Fruit fly (Drosophila melanogaster): ENCODE results near the gene CG43799.

Gene CG43799

dm6 chr2L:7188530-7188996 lies 39.0 kb upstream of the CG43799 start (continued):
- TF ChIP-seq Sox15 (GFP tag; optimal IDR thresholded peaks at IDR 0.05), result peak; percentile 100
- peak; percentile 99 for TF ChIP-seq CG6808 (GFP tag; optimal IDR thresholded peaks at IDR 0.05)
- peak; percentile 100 for TF ChIP-seq dac (GFP tag; optimal IDR thresholded peaks at IDR 0.05)
- TF ChIP-seq CG1621 (tag; optimal IDR thresholded peaks at IDR 0.05), result peak; percentile 98
- TF ChIP-seq CG31627 (GFP tag; optimal IDR thresholded peaks at IDR 0.05), result peak; percentile 100
- TF ChIP-seq topi (GFP tag; optimal IDR thresholded peaks at IDR 0.05), result peak; percentile 100
- peak; percentile 99 for TF ChIP-seq CG16779 (tag; optimal IDR thresholded peaks at IDR 0.05)
- TF ChIP-seq CG8632 (GFP tag; optimal IDR thresholded peaks at IDR 0.05), result peak; percentile 100
- TF ChIP-seq Hr4 (GFP tag; optimal IDR thresholded peaks at IDR 0.05), result peak; percentile 100
- TF ChIP-seq Ets21C (GFP tag; optimal IDR thresholded peaks at IDR 0.05), result peak; percentile 99
- peak; percentile 98 for TF ChIP-seq vri (GFP tag; optimal IDR thresholded peaks at IDR 0.05)
- TF ChIP-seq CG9139 (GFP tag; optimal IDR thresholded peaks at IDR 0.05), result peak; percentile 98
- peak; percentile 100 for TF ChIP-seq Sox14 (GFP tag; optimal IDR thresholded peaks at IDR 0.05)
- TF ChIP-seq cyc (GFP tag; optimal IDR thresholded peaks at IDR 0.05), result peak; percentile 99
- TF ChIP-seq CG32006 (GFP tag; optimal IDR thresholded peaks at IDR 0.05), result peak; percentile 100
- peak; percentile 100 for TF ChIP-seq CG11294 (GFP tag; IDR thresholded peaks at IDR 0.05)
- TF ChIP-seq Eip93F (GFP tag; optimal IDR thresholded peaks at IDR 0.05), result peak; percentile 99
- TF ChIP-seq fkh (GFP tag; optimal IDR thresholded peaks at IDR 0.05), result peak; percentile 84
- peak; percentile 100 for TF ChIP-seq lz (GFP tag; optimal IDR thresholded peaks at IDR 0.05)
- peak; percentile 100 for TF ChIP-seq CG11902 (GFP tag; optimal IDR thresholded peaks at IDR 0.05)
- peak; percentile 100 for TF ChIP-seq svp (GFP tag)
- peak; percentile 99 for TF ChIP-seq achi (GFP tag; optimal IDR thresholded peaks at IDR 0.05)
- TF ChIP-seq pdm3 (GFP tag; optimal IDR thresholded peaks at IDR 0.05), result peak; percentile 100
- peak; percentile 100 for TF ChIP-seq Gug (GFP tag; IDR thresholded peaks at IDR 0.05)
- peak; percentile 100 for TF ChIP-seq OdsH (GFP tag; optimal IDR thresholded peaks at IDR 0.05)
- peak; percentile 99 for TF ChIP-seq Ets96B (tag; optimal IDR thresholded peaks at IDR 0.05)
- peak; percentile 100 for TF ChIP-seq Lpt (GFP tag; optimal IDR thresholded peaks at IDR 0.05)
- peak; percentile 99 for TF ChIP-seq Hr39 (GFP tag; optimal IDR thresholded peaks at IDR 0.05)
- TF ChIP-seq net (GFP tag; optimal IDR thresholded peaks at IDR 0.05), result peak; percentile 100

- TF ChIP-seq Eip78C (GFP tag), result peak; percentile 81
- TF ChIP-seq salr (GFP tag; optimal IDR thresholded peaks at IDR 0.05), result peak; percentile 5 to 49
- no peak for TF ChIP-seq CG8632 (GFP tag; optimal IDR thresholded peaks at IDR 0.05)
- TF ChIP-seq acj6 (GFP tag; optimal IDR thresholded peaks at IDR 0.05), result peak; percentile 3
- TF ChIP-seq CG10669 (GFP tag; optimal IDR thresholded peaks at IDR 0.05), result no peak
- TF ChIP-seq ss (GFP tag; optimal IDR thresholded peaks at IDR 0.05), result peak; percentile 78 to 92
- no peak for TF ChIP-seq svp (GFP tag)
- TF ChIP-seq CG6276 (GFP tag; optimal IDR thresholded peaks at IDR 0.05), result peak; percentile 29
- 0 out of 2 replicates have a peak, but pooled peaks have one; percentile 12 for TF ChIP-seq CG11294 (GFP tag; IDR thresholded peaks at IDR 0.05)
- no peak for TF ChIP-seq Ets21C (GFP tag; optimal IDR thresholded peaks at IDR 0.05)
- peak; percentile 32 for TF ChIP-seq pdm3 (GFP tag; optimal IDR thresholded peaks at IDR 0.05)
- no peak for TF ChIP-seq Hr38 (GFP tag; optimal IDR thresholded peaks at IDR 0.05)
- TF ChIP-seq Eip75B (GFP tag; optimal IDR thresholded peaks at IDR 0.05), result peak; percentile 42
- TF ChIP-seq Met (GFP tag; optimal IDR thresholded peaks at IDR 0.05), result no peak
- TF ChIP-seq fd85E (GFP tag; optimal IDR thresholded peaks at IDR 0.05), result no peak
- TF ChIP-seq CG6808 (GFP tag; optimal IDR thresholded peaks at IDR 0.05), result peak; percentile 7
- TF ChIP-seq CG31627 (GFP tag; optimal IDR thresholded peaks at IDR 0.05), result no peak
- peak; percentile 57 for TF ChIP-seq CG9139 (GFP tag; optimal IDR thresholded peaks at IDR 0.05)
- TF ChIP-seq lz (GFP tag; optimal IDR thresholded peaks at IDR 0.05), result no peak
- TF ChIP-seq net (GFP tag; optimal IDR thresholded peaks at IDR 0.05), result peak; percentile 28
- no peak for TF ChIP-seq vri (GFP tag; optimal IDR thresholded peaks at IDR 0.05)
- peak; percentile 26 for TF ChIP-seq CG10631 (GFP tag; optimal IDR thresholded peaks at IDR 0.05)
- TF ChIP-seq achi (GFP tag; optimal IDR thresholded peaks at IDR 0.05), result peak; percentile 44
- peak; percentile 57 for TF ChIP-seq CG3919 (GFP tag; optimal IDR thresholded peaks at IDR 0.05)
- TF ChIP-seq CG15336 (GFP tag; IDR thresholded peaks at IDR 0.05), result peak; percentile 56
- peak; percentile 37; the same call in 1 of the 3 replicates for TF ChIP-seq eg (GFP tag; IDR thresholded peaks at IDR 0.05)
- peak; percentile 3 for TF ChIP-seq CG6792 (GFP tag; optimal IDR thresholded peaks at IDR 0.05)
- TF ChIP-seq Hr39 (GFP tag; optimal IDR thresholded peaks at IDR 0.05), result no peak
- no peak for TF ChIP-seq Hr4 (GFP tag; optimal IDR thresholded peaks at IDR 0.05)
- TF ChIP-seq CG3032 (tag; optimal IDR thresholded peaks at IDR 0.05), result no peak
- TF ChIP-seq OdsH (GFP tag; optimal IDR thresholded peaks at IDR 0.05), result peak; percentile 25
- no peak for TF ChIP-seq Gug (GFP tag; IDR thresholded peaks at IDR 0.05)
- no peak for TF ChIP-seq esn (GFP tag; optimal IDR thresholded peaks at IDR 0.05)
- TF ChIP-seq Lpt (GFP tag; optimal IDR thresholded peaks at IDR 0.05), result peak; percentile 74
- TF ChIP-seq dsx (GFP tag; optimal IDR thresholded peaks at IDR 0.05; ENCODE audit: poor library complexity, severe bottlenecking), result peak; percentile 61
- peak; percentile 65 for TF ChIP-seq CG16779 (tag; optimal IDR thresholded peaks at IDR 0.05)
- no peak for TF ChIP-seq CG4318 (GFP tag; optimal IDR thresholded peaks at IDR 0.05)
Measured at dm6 chr2L:7189674-7190073, 37.9 kb upstream of the CG43799 start, which contains the start of gene CG4496. Gene CG4496, minus strand, starts transcription at chr2L:7190010.
